Worm (Caenorhabditis elegans) whole organism, mixed stage, embryonic: ENCODE data around the gene aaim-1.
A peak's percentile ranks its signal among the peaks of the same experiment; 100 is the strongest.

Experiments
- M03D4.4 ChIP-seq: sonication (generic microtip); optimal IDR thresholded peaks from 2 replicates; lab custom pipeline; 2017; ENCODE audit warnings: mild to moderate bottlenecking, missing genetic modification characterization, missing compliant biosample characterization
- bed-3 ChIP-seq: fragments of 200-800 bp; sonication (Bioruptor generic); optimal IDR thresholded peaks from 3 replicates; lab custom pipeline; 2018; ENCODE audit warnings: mild to moderate bottlenecking, missing genetic modification characterization, moderate library complexity, missing compliant biosample characterization
- blmp-1 ChIP-seq: fragments of 150-350 bp; optimal IDR thresholded peaks from 2 replicates; lab custom pipeline; 2014; ENCODE audit warnings: missing biosample characterization, missing genetic modification characterization
- ceh-39 ChIP-seq: fragments of 150-350 bp; optimal IDR thresholded peaks from 2 replicates; lab custom pipeline; 2014; ENCODE audit warnings: missing biosample characterization, missing genetic modification characterization
- ceh-43 ChIP-seq: fragments of 200-800 bp; sonication (Bioruptor generic); optimal IDR thresholded peaks from 2 replicates; lab custom pipeline; 2018; ENCODE audit warnings: mild to moderate bottlenecking, missing genetic modification characterization, moderate library complexity, missing compliant biosample characterization
- ceh-83 ChIP-seq: fragments of 200-800 bp; sonication (Bioruptor generic); optimal IDR thresholded peaks from 2 replicates; lab custom pipeline; 2018; ENCODE audit warnings: mild to moderate bottlenecking, missing genetic modification characterization, missing compliant biosample characterization
- ces-1 ChIP-seq: fragments of 150-350 bp; optimal IDR thresholded peaks from 2 replicates; lab custom pipeline; 2014; ENCODE audit warnings: missing biosample characterization, missing genetic modification reagents, missing genetic modification characterization
- drap-1 ChIP-seq: fragments of 200-800 bp; sonication (Bioruptor generic); optimal IDR thresholded peaks from 3 replicates; lab custom pipeline; 2018; ENCODE audit warnings: mild to moderate bottlenecking, missing genetic modification characterization, missing compliant biosample characterization
- elt-3 ChIP-seq: fragments of 150-350 bp; optimal IDR thresholded peaks from 2 replicates; lab custom pipeline; 2014; ENCODE audit warnings: missing biosample characterization, missing genetic modification characterization
- flh-1 ChIP-seq: fragments of 200-800 bp; sonication (Bioruptor generic); optimal IDR thresholded peaks from 2 replicates; lab custom pipeline; 2018; ENCODE audit warnings: mild to moderate bottlenecking, missing genetic modification characterization, moderate library complexity, missing compliant biosample characterization
- ham-2 ChIP-seq: fragments of 200-800 bp; sonication (Bioruptor generic); optimal IDR thresholded peaks from 2 replicates; lab custom pipeline; 2018; ENCODE audit warnings: mild to moderate bottlenecking, missing genetic modification characterization, missing compliant biosample characterization
- hlh-1 ChIP-seq: fragments of 150-350 bp; optimal IDR thresholded peaks from 2 replicates; lab custom pipeline; 2014; ENCODE audit warnings: missing biosample characterization, missing genetic modification reagents, missing genetic modification characterization
- lin-13 ChIP-seq: fragments of 150-350 bp; optimal IDR thresholded peaks from 2 replicates; lab custom pipeline; 2014; ENCODE audit warnings: missing biosample characterization, missing genetic modification characterization
- lsy-2 ChIP-seq: fragments of 150-350 bp; optimal IDR thresholded peaks from 2 replicates; lab custom pipeline; 2014; ENCODE audit warnings: missing biosample characterization, missing genetic modification characterization
- nhr-2 ChIP-seq: fragments of 150-350 bp; optimal IDR thresholded peaks from 2 replicates; lab custom pipeline; 2014; ENCODE audit warnings: missing biosample characterization, missing genetic modification characterization
- nhr-28 ChIP-seq: fragments of 150-350 bp; optimal IDR thresholded peaks from 2 replicates; lab custom pipeline; 2014; ENCODE audit warnings: missing biosample characterization, missing genetic modification characterization
- nhr-76 ChIP-seq: sonication (generic microtip); optimal IDR thresholded peaks from 2 replicates; lab custom pipeline; 2017; ENCODE audit warnings: missing biosample characterization, missing genetic modification characterization
- pha-4 ChIP-seq: fragments of 150-350 bp; optimal IDR thresholded peaks from 2 replicates; lab custom pipeline; 2018; ENCODE audit warnings: missing biosample characterization, missing genetic modification reagents, missing genetic modification characterization
- sem-2 ChIP-seq: fragments of 200-800 bp; sonication (Bioruptor generic); optimal IDR thresholded peaks from 2 replicates; lab custom pipeline; 2018; ENCODE audit warnings: mild to moderate bottlenecking, missing genetic modification characterization, missing compliant biosample characterization
- unc-120 ChIP-seq: sonication (generic microtip); optimal IDR thresholded peaks from 2 replicates; lab custom pipeline; 2017; ENCODE audit warnings: missing genetic modification characterization, missing compliant biosample characterization; ENCODE audit not compliant: poor library complexity, severe bottlenecking
- unc-39 ChIP-seq: fragments of 150-350 bp; optimal IDR thresholded peaks from 2 replicates; lab custom pipeline; 2014; ENCODE audit warnings: missing biosample characterization, missing genetic modification characterization
- unc-62 ChIP-seq: fragments of 150-350 bp; optimal IDR thresholded peaks from 2 replicates; lab custom pipeline; 2014; ENCODE audit warnings: missing biosample characterization, missing genetic modification reagents, missing genetic modification characterization
- ztf-11 ChIP-seq: fragments of 150-350 bp; optimal IDR thresholded peaks from 2 replicates; lab custom pipeline; 2014; ENCODE audit warnings: missing biosample characterization, missing genetic modification characterization

aaim-1 gene

ce11 chrX:6517025-6517770, 45.0 kb downstream of the aaim-1 start:
- TF ChIP-seq lsy-2 (tag; lab: Kevin White, UChicago) (no peak), ceh-39 (tag; lab: Kevin White, UChicago) (no peak), lin-13 (no peak), ceh-43 (no peak), nhr-2 (tag; lab: Kevin White, UChicago) (no peak), ham-2 (no peak), nhr-76 (no peak), M03D4.4 (no peak), unc-39 (tag; lab: Kevin White, UChicago) (no peak), ces-1 (GFP tag; lab: Kevin White, UChicago) (no peak), hlh-1 (tag; lab: Kevin White, UChicago) (no peak), sem-2 (GFP tag; lab: Kevin White, UChicago) (no peak), drap-1 (no peak)
- TF ChIP-seq, all 35 proteins: peak for 0

ce11 chrX:6515267-6515666, 47.0 kb downstream of the aaim-1 start:
- TF ChIP-seq ham-2 (peak; percentile 61), ceh-83 (GFP tag; lab: Kevin White, UChicago) (no peak), bed-3 (GFP tag; lab: Kevin White, UChicago) (no peak), hlh-1 (tag; lab: Kevin White, UChicago) (no peak), unc-120 (tag; lab: Kevin White, UChicago) (no peak), blmp-1 (peak; percentile 90), unc-39 (tag; lab: Kevin White, UChicago) (no peak)

- TF ChIP-seq flh-1 (GFP tag; lab: Kevin White, UChicago) (no peak), elt-3 (tag; lab: Kevin White, UChicago) (peak; percentile 65)
Measured at ce11 chrX:6514466-6514865, 47.8 kb downstream of the aaim-1 start.

- no peak for TF ChIP-seq lsy-2 (tag; lab: Kevin White, UChicago)
- TF ChIP-seq unc-120 (tag; lab: Kevin White, UChicago), result no peak
- no peak for TF ChIP-seq ztf-11 (tag; lab: Kevin White, UChicago)
- TF ChIP-seq ces-1 (GFP tag; lab: Kevin White, UChicago), result no peak
- TF ChIP-seq drap-1, result no peak
- TF ChIP-seq pha-4, result no peak
Measured at ce11 chrX:6511985-6512384, 50.2 kb downstream of the aaim-1 start, which contains the start of gene ttr-35. Gene ttr-35, plus strand, starts transcription at chrX:6512285.

ce11 chrX:6510627-6511026, 51.6 kb downstream of the aaim-1 start, which contains the start of gene ttr-36:
Gene ttr-36, plus strand, starts transcription at chrX:6510927.
- TF ChIP-seq nhr-76, result no peak

ce11 chrX:6509813-6510212, 52.4 kb downstream of the aaim-1 start:
- TF ChIP-seq unc-120 (tag; lab: Kevin White, UChicago) (peak; percentile 73), unc-62 (GFP tag; lab: Kevin White, UChicago) (peak; percentile 69), nhr-28 (tag; lab: Kevin White, UChicago) (no peak), hlh-1 (tag; lab: Kevin White, UChicago) (peak; percentile 98)
- TF ChIP-seq, all 35 proteins: peak for 3
